Worm (Caenorhabditis elegans): ENCODE data around the gene F21C10.13.

DNA sequence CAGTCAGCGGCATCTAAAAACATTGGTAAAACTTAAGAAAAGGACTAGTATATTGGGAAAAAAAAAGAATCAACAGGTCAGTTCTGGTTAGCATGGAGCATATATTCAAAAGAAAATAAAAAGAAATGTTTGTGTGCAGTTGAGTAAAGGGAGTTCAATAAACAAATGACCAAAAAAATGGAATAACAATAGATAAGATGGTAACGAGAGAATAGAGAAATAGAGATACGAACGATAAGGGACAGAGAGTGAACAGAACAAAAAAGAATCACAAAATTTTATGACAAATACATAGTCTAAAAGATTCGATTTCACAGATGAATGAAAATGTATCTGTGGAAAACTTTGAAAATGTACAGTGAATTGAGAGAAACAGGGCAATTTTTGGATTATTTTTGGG is 50.9 kb downstream of the F21C10.13 start, which contains the start of gene gad-3:
- TF ChIP-seq elt-1 (tag; optimal IDR thresholded peaks at IDR 0.05; ENCODE audit: borderline replicate concordance, insufficient read depth) (no peak), nhr-76 (tag; optimal IDR thresholded peaks at IDR 0.05) (no peak), lin-13 (tag; optimal IDR thresholded peaks at IDR 0.05) (no peak), blmp-1 (tag; optimal IDR thresholded peaks at IDR 0.05) (no peak), pha-4 (tag; optimal IDR thresholded peaks at IDR 0.05) (no peak), elt-3 (tag; optimal IDR thresholded peaks at IDR 0.05) (no peak), ztf-11 (tag; optimal IDR thresholded peaks at IDR 0.05) (no peak), mab-5 (tag; optimal IDR thresholded peaks at IDR 0.05) (no peak)
